Worm (Caenorhabditis elegans) whole organism, mixed stage, embryonic: Measurements from ENCODE around the gene nlp-57.
A peak's percentile ranks its signal among the peaks of the same experiment; 100 is the strongest.

Experiments used
- M03D4.4 ChIP-seq: sonication (generic microtip); optimal IDR thresholded peaks from 2 replicates; lab custom pipeline; 2017; ENCODE audit warnings: mild to moderate bottlenecking, missing genetic modification characterization, missing compliant biosample characterization
- bed-3 ChIP-seq: fragments of 200-800 bp; sonication (Bioruptor generic); optimal IDR thresholded peaks from 3 replicates; lab custom pipeline; 2018; ENCODE audit warnings: mild to moderate bottlenecking, missing genetic modification characterization, moderate library complexity, missing compliant biosample characterization
- blmp-1 ChIP-seq: fragments of 150-350 bp; optimal IDR thresholded peaks from 2 replicates; lab custom pipeline; 2014; ENCODE audit warnings: missing biosample characterization, missing genetic modification characterization
- ces-1 ChIP-seq: fragments of 150-350 bp; optimal IDR thresholded peaks from 2 replicates; lab custom pipeline; 2014; ENCODE audit warnings: missing biosample characterization, missing genetic modification reagents, missing genetic modification characterization
- drap-1 ChIP-seq: fragments of 200-800 bp; sonication (Bioruptor generic); optimal IDR thresholded peaks from 3 replicates; lab custom pipeline; 2018; ENCODE audit warnings: mild to moderate bottlenecking, missing genetic modification characterization, missing compliant biosample characterization
- elt-1 ChIP-seq: sonication (generic microtip); optimal IDR thresholded peaks from 2 replicates; lab custom pipeline; 2017; ENCODE audit warnings: missing genetic modification characterization, mild to moderate bottlenecking, missing compliant biosample characterization, antibody characterized with exemption, moderate library complexity, borderline replicate concordance; ENCODE audit not compliant: insufficient read depth
- elt-3 ChIP-seq: fragments of 150-350 bp; optimal IDR thresholded peaks from 2 replicates; lab custom pipeline; 2014; ENCODE audit warnings: missing biosample characterization, missing genetic modification characterization
- flh-1 ChIP-seq: fragments of 200-800 bp; sonication (Bioruptor generic); optimal IDR thresholded peaks from 2 replicates; lab custom pipeline; 2018; ENCODE audit warnings: mild to moderate bottlenecking, missing genetic modification characterization, moderate library complexity, missing compliant biosample characterization
- hlh-1 ChIP-seq: fragments of 150-350 bp; optimal IDR thresholded peaks from 2 replicates; lab custom pipeline; 2014; ENCODE audit warnings: missing biosample characterization, missing genetic modification reagents, missing genetic modification characterization
- lin-13 ChIP-seq: fragments of 150-350 bp; optimal IDR thresholded peaks from 2 replicates; lab custom pipeline; 2014; ENCODE audit warnings: missing biosample characterization, missing genetic modification characterization
- lsy-2 ChIP-seq: fragments of 150-350 bp; optimal IDR thresholded peaks from 2 replicates; lab custom pipeline; 2014; ENCODE audit warnings: missing biosample characterization, missing genetic modification characterization
- mab-5 ChIP-seq: fragments of 150-350 bp; optimal IDR thresholded peaks from 2 replicates; lab custom pipeline; 2014; ENCODE audit warnings: missing biosample characterization, missing genetic modification characterization
- mls-2 ChIP-seq: sonication (generic microtip); optimal IDR thresholded peaks from 2 replicates; lab custom pipeline; 2016; ENCODE audit warnings: mild to moderate bottlenecking, missing genetic modification characterization, moderate library complexity, missing compliant biosample characterization
- nhr-12 ChIP-seq: fragments of 150-350 bp; optimal IDR thresholded peaks from 2 replicates; lab custom pipeline; 2014; ENCODE audit warnings: missing biosample characterization, missing genetic modification characterization
- nhr-2 ChIP-seq: fragments of 150-350 bp; optimal IDR thresholded peaks from 2 replicates; lab custom pipeline; 2014; ENCODE audit warnings: missing biosample characterization, missing genetic modification characterization
- nhr-28 ChIP-seq: fragments of 150-350 bp; optimal IDR thresholded peaks from 2 replicates; lab custom pipeline; 2014; ENCODE audit warnings: missing biosample characterization, missing genetic modification characterization
- nhr-76 ChIP-seq: sonication (generic microtip); optimal IDR thresholded peaks from 2 replicates; lab custom pipeline; 2017; ENCODE audit warnings: missing biosample characterization, missing genetic modification characterization
- pha-4 ChIP-seq: fragments of 150-350 bp; optimal IDR thresholded peaks from 2 replicates; lab custom pipeline; 2018; ENCODE audit warnings: missing biosample characterization, missing genetic modification reagents, missing genetic modification characterization
- snpc-4 ChIP-seq: fragments of 150-350 bp; optimal IDR thresholded peaks from 2 replicates; lab custom pipeline; 2014; ENCODE audit warnings: missing biosample characterization, missing genetic modification characterization
- sptf-1 ChIP-seq: sonication (generic microtip); optimal IDR thresholded peaks from 2 replicates; lab custom pipeline; 2017; ENCODE audit warnings: mild to moderate bottlenecking, missing genetic modification characterization, moderate library complexity, missing compliant biosample characterization
- tbx-8 ChIP-seq: fragments of 200-800 bp; sonication (Bioruptor generic); optimal IDR thresholded peaks from 2 replicates; lab custom pipeline; 2018; ENCODE audit warnings: mild to moderate bottlenecking, missing genetic modification characterization, moderate library complexity, missing compliant biosample characterization
- unc-120 ChIP-seq: sonication (generic microtip); optimal IDR thresholded peaks from 2 replicates; lab custom pipeline; 2017; ENCODE audit warnings: missing genetic modification characterization, missing compliant biosample characterization; ENCODE audit not compliant: poor library complexity, severe bottlenecking
- unc-39 ChIP-seq: fragments of 150-350 bp; optimal IDR thresholded peaks from 2 replicates; lab custom pipeline; 2014; ENCODE audit warnings: missing biosample characterization, missing genetic modification characterization
- ztf-11 ChIP-seq: fragments of 150-350 bp; optimal IDR thresholded peaks from 2 replicates; lab custom pipeline; 2014; ENCODE audit warnings: missing biosample characterization, missing genetic modification characterization

nlp-57 gene

ce11 chrX:11357516-11357915, 40.7 kb downstream of the nlp-57 start, which contains the start of gene pgp-4:
TSS of gene pgp-4 (plus strand) at chrX:11357816.
- no peak for TF ChIP-seq drap-1
- TF ChIP-seq nhr-76 (tag; lab: Kevin White, UChicago), result no peak
- TF ChIP-seq nhr-28, result no peak
- no peak for TF ChIP-seq lsy-2 (tag; lab: Kevin White, UChicago)
- TF ChIP-seq, all 35 proteins: peak for 0

- TF ChIP-seq blmp-1 (tag; lab: Kevin White, UChicago), result no peak
These were observed 48.1 kb downstream of the nlp-57 start for ce11 chrX:11364914-11365313.

- TF ChIP-seq pha-4 (tag; lab: Kevin White, UChicago) (peak; percentile 24), elt-1 (no peak), tbx-8 (GFP tag; lab: Kevin White, UChicago) (no peak), ztf-11 (tag; lab: Kevin White, UChicago) (no peak), sptf-1 (peak; percentile 32), nhr-2 (peak; percentile 88), drap-1 (no peak)
These were observed 49.1 kb downstream of the nlp-57 start for ce11 chrX:11365995-11366394.

- TF ChIP-seq mls-2 (no peak), sptf-1 (no peak), mab-5 (tag; lab: Kevin White, UChicago) (no peak), lsy-2 (tag; lab: Kevin White, UChicago) (no peak), nhr-12 (tag; lab: Kevin White, UChicago) (no peak), elt-1 (no peak), drap-1 (no peak), bed-3 (GFP tag; lab: Kevin White, UChicago) (no peak), snpc-4 (tag; lab: Kevin White, UChicago) (no peak), pha-4 (tag; lab: Kevin White, UChicago) (no peak), flh-1 (GFP tag; lab: Kevin White, UChicago) (no peak), unc-120 (no peak), ztf-11 (tag; lab: Kevin White, UChicago) (no peak), hlh-1 (tag; lab: Kevin White, UChicago) (no peak), lin-13 (tag; lab: Kevin White, UChicago) (no peak), blmp-1 (tag; lab: Kevin White, UChicago) (no peak), ces-1 (GFP tag; lab: Kevin White, UChicago) (no peak)
- TF ChIP-seq, all 35 proteins: peak for 0
These were observed 50.2 kb downstream of the nlp-57 start for ce11 chrX:11367087-11367486.

- TF ChIP-seq nhr-12 (tag; lab: Kevin White, UChicago) (no peak), unc-39 (tag; lab: Kevin White, UChicago) (no peak), M03D4.4 (tag; lab: Kevin White, UChicago) (no peak), snpc-4 (tag; lab: Kevin White, UChicago) (no peak), elt-3 (tag; lab: Kevin White, UChicago) (no peak), sptf-1 (peak; percentile 37), ztf-11 (tag; lab: Kevin White, UChicago) (no peak), ces-1 (GFP tag; lab: Kevin White, UChicago) (peak; percentile 60), nhr-2 (no peak)
These were observed 50.8 kb downstream of the nlp-57 start for ce11 chrX:11367640-11368039.
